Fruit fly (Drosophila melanogaster) whole organism, embryonic: ENCODE results near the gene Rrp46.

Experiments used
- Dll ChIP-seq: fragments of 200-800 bp; sonication (Bioruptor generic); IDR thresholded peaks from 4 replicates; pipeline ENCODE4 v1.3.6; 2022; ENCODE audit warnings: missing biosample characterization, missing genetic modification characterization; ENCODE audit not compliant: partially characterized antibody
- Hey ChIP-seq: fragments of 200-800 bp; sonication (Bioruptor generic); optimal IDR thresholded peaks from 3 replicates; lab custom pipeline; 2018; ENCODE audit warnings: missing biosample characterization, mild to moderate bottlenecking, missing genetic modification characterization
- ato ChIP-seq: fragments of 200-800 bp; sonication (Bioruptor generic); IDR thresholded peaks from 2 replicates; pipeline ENCODE4 v1.3.6; 2022; ENCODE audit warnings: missing biosample characterization, missing genetic modification characterization; ENCODE audit not compliant: partially characterized antibody
- kay ChIP-seq: fragments of 200-800 bp; sonication (Bioruptor generic); optimal IDR thresholded peaks from 2 replicates; lab custom pipeline; 2016; ENCODE audit warnings: missing biosample characterization, missing genetic modification characterization
- sisA ChIP-seq: fragments of 200-800 bp; sonication (Bioruptor generic); IDR thresholded peaks from 2 replicates; pipeline ENCODE4 v1.3.6; 2022; ENCODE audit warnings: missing biosample characterization, missing genetic modification characterization
- sna ChIP-seq: fragments of 200-800 bp; sonication (Bioruptor generic); IDR thresholded peaks from 2 replicates; pipeline ENCODE4 v1.3.6; 2022; ENCODE audit warnings: missing biosample characterization, missing genetic modification characterization; ENCODE audit not compliant: partially characterized antibody

- no peak for TF ChIP-seq sna (GFP tag; lab: Robert Waterston, UW)
- TF ChIP-seq Dll = no peak
- TF ChIP-seq sisA = no peak
- no peak for TF ChIP-seq ato
- no peak for TF ChIP-seq Hey (tag; lab: Kevin White, UChicago)
- no peak for TF ChIP-seq kay (GFP tag; lab: Kevin White, UChicago)
These were observed 8.1 kb downstream of the Rrp46 start for dm6 chr3R:10421167-10421566.
